Fruit fly (Drosophila melanogaster) whole organism, wandering third instar larva: ENCODE results near the gene comm.
A peak's percentile ranks its signal among the peaks of the same experiment; 100 is the strongest.

Experiments used
- Abd-B ChIP-seq: fragments of >200 bp; optimal IDR thresholded peaks from 2 replicates; lab custom pipeline; 2017; ENCODE audit warnings: missing biosample characterization, missing genetic modification characterization
- CG32264 ChIP-seq: fragments of 200-800 bp; sonication (Bioruptor generic); optimal IDR thresholded peaks from 2 replicates; lab custom pipeline; 2016; ENCODE audit warnings: missing biosample characterization, missing genetic modification characterization
- CG9705 ChIP-seq: fragments of 200-800 bp; sonication (Bioruptor generic); optimal IDR thresholded peaks from 2 replicates; lab custom pipeline; 2018; ENCODE audit warnings: missing biosample characterization, mild to moderate bottlenecking, missing genetic modification characterization
- CrebA ChIP-seq: fragments of 200-800 bp; sonication (Bioruptor generic); optimal IDR thresholded peaks from 2 replicates; lab custom pipeline; 2016; ENCODE audit warnings: missing biosample characterization, mild to moderate bottlenecking, missing genetic modification characterization, borderline replicate concordance
- Dfd ChIP-seq: fragments of >200 bp; optimal IDR thresholded peaks from 2 replicates; lab custom pipeline; 2017; ENCODE audit warnings: missing biosample characterization, missing genetic modification characterization
- Dif ChIP-seq: fragments of 200-275, 200-300 bp; sonication (Bioruptor generic); optimal IDR thresholded peaks from 2 replicates; lab custom pipeline; 2018; ENCODE audit warnings: missing biosample characterization, missing genetic modification characterization; ENCODE audit not compliant: partially characterized antibody
- GATAd ChIP-seq: sonication (Bioruptor generic); optimal IDR thresholded peaks from 2 replicates; lab custom pipeline; 2016; ENCODE audit warnings: missing biosample characterization, missing genetic modification characterization
- HLH106 ChIP-seq: fragments of 200-800 bp; optimal IDR thresholded peaks from 3 replicates; lab custom pipeline; 2019; ENCODE audit warnings: missing biosample characterization, mild to moderate bottlenecking, missing genetic modification characterization, moderate library complexity
- Hnf4 ChIP-seq: fragments of 200-800 bp; sonication (Bioruptor generic); optimal IDR thresholded peaks from 2 replicates; lab custom pipeline; 2016; ENCODE audit warnings: missing biosample characterization, mild to moderate bottlenecking, missing genetic modification characterization
- Hr78 ChIP-seq: fragments of >200 bp; optimal IDR thresholded peaks from 2 replicates; lab custom pipeline; 2017; ENCODE audit warnings: missing biosample characterization, missing genetic modification characterization
- Hr83 ChIP-seq: fragments of 200-300 bp; sonication (Bioruptor generic); optimal IDR thresholded peaks from 2 replicates; lab custom pipeline; 2016; ENCODE audit warnings: missing biosample characterization, mild to moderate bottlenecking, missing genetic modification characterization, moderate library complexity; ENCODE audit not compliant: poor library complexity, severe bottlenecking
- Jra ChIP-seq: sonication (Bioruptor generic); optimal IDR thresholded peaks from 2 replicates; lab custom pipeline; 2016; ENCODE audit warnings: missing biosample characterization, missing genetic modification characterization
- Mio ChIP-seq: sonication (Bioruptor generic); optimal IDR thresholded peaks from 2 replicates; lab custom pipeline; 2016; ENCODE audit warnings: missing biosample characterization, missing genetic modification characterization
- Myc ChIP-seq: fragments of >200 bp; optimal IDR thresholded peaks from 2 replicates; lab custom pipeline; 2017
- N ChIP-seq: fragments of >200 bp; optimal IDR thresholded peaks from 2 replicates; lab custom pipeline; 2018; ENCODE audit warnings: missing biosample characterization, missing external identifiers, missing genetic modification characterization
- OdsH ChIP-seq: fragments of 200-800 bp; sonication (Bioruptor generic); optimal IDR thresholded peaks from 2 replicates; lab custom pipeline; 2016; ENCODE audit warnings: missing biosample characterization, mild to moderate bottlenecking, missing genetic modification characterization
- Rel ChIP-seq, 2 experiments: fragments of 200-800 bp; sonication (Bioruptor generic) in 1 of 2; optimal IDR thresholded peaks; 2 replicates in 1 of 2; 3 replicates in 1 of 2; lab custom pipeline; 2016 to 2019; ENCODE audit warnings: mild to moderate bottlenecking in 2 of 2, missing biosample characterization in 2 of 2, missing genetic modification characterization in 2 of 2, moderate library complexity in 1 of 2
- Sp1 ChIP-seq: fragments of 200-800 bp; sonication (Bioruptor generic); optimal IDR thresholded peaks from 3 replicates; lab custom pipeline; 2019; ENCODE audit warnings: missing biosample characterization, mild to moderate bottlenecking, missing genetic modification characterization, moderate library complexity
- Vsx2 ChIP-seq: fragments of 200-300, 225-300 bp; sonication (Bioruptor generic); optimal IDR thresholded peaks from 2 replicates; lab custom pipeline; 2018; ENCODE audit warnings: missing biosample characterization, missing genetic modification characterization; ENCODE audit not compliant: partially characterized antibody
- br ChIP-seq: fragments of 200-800 bp; sonication (Bioruptor generic); optimal IDR thresholded peaks from 2 replicates; lab custom pipeline; 2016; ENCODE audit warnings: missing biosample characterization, missing genetic modification characterization
- brk ChIP-seq: fragments of 200-800 bp; sonication (Bioruptor generic); optimal IDR thresholded peaks from 2 replicates; lab custom pipeline; 2016; ENCODE audit warnings: missing biosample characterization, mild to moderate bottlenecking, missing genetic modification characterization
- dl ChIP-seq, 2 experiments: fragments of 175-275, 200-275 bp in 1 of 2; fragments of 200-275 bp in 1 of 2; sonication (Bioruptor generic); optimal IDR thresholded peaks; lab custom pipeline; 2018; ENCODE audit warnings: mild to moderate bottlenecking in 2 of 2, missing biosample characterization in 2 of 2, missing genetic modification characterization in 2 of 2, moderate library complexity in 2 of 2; ENCODE audit not compliant: partially characterized antibody in 2 of 2, insufficient read depth in 1 of 2
- dmrt93B ChIP-seq: fragments of 200-800 bp; sonication (Bioruptor generic); optimal IDR thresholded peaks from 2 replicates; lab custom pipeline; 2018; ENCODE audit warnings: missing biosample characterization, mild to moderate bottlenecking, missing genetic modification characterization
- dsf ChIP-seq: sonication (Bioruptor generic); optimal IDR thresholded peaks from 2 replicates; lab custom pipeline; 2016; ENCODE audit warnings: missing biosample characterization, missing genetic modification characterization, borderline replicate concordance
- ey ChIP-seq: fragments of 200-800 bp; sonication (Bioruptor generic); optimal IDR thresholded peaks from 2 replicates; lab custom pipeline; 2016; ENCODE audit warnings: missing biosample characterization, missing genetic modification characterization
- foxo ChIP-seq, 2 experiments: fragments of 200-800 bp; sonication (Bioruptor generic); optimal IDR thresholded peaks; 2 replicates in 1 of 2; 3 replicates in 1 of 2; lab custom pipeline; 2016 to 2017; ENCODE audit warnings: missing biosample characterization in 2 of 2, missing genetic modification characterization in 2 of 2
- fru ChIP-seq: fragments of 200-800 bp; sonication (Bioruptor generic); optimal IDR thresholded peaks from 3 replicates; lab custom pipeline; 2016; ENCODE audit warnings: missing biosample characterization, mild to moderate bottlenecking, missing genetic modification characterization
- h ChIP-seq: fragments of 200-800 bp; sonication (Bioruptor generic); optimal IDR thresholded peaks from 3 replicates; lab custom pipeline; 2016; ENCODE audit warnings: missing biosample characterization, mild to moderate bottlenecking, missing genetic modification characterization
- jim ChIP-seq: fragments of 175-275, 200-325 bp; sonication (Bioruptor generic); optimal IDR thresholded peaks from 2 replicates; lab custom pipeline; 2016; ENCODE audit warnings: missing biosample characterization, mild to moderate bottlenecking, missing genetic modification characterization
- lola ChIP-seq: fragments of >200 bp; optimal IDR thresholded peaks from 2 replicates; lab custom pipeline; 2017; ENCODE audit warnings: missing biosample characterization, missing genetic modification characterization
- pan ChIP-seq: fragments of >200 bp; optimal IDR thresholded peaks from 2 replicates; lab custom pipeline; 2017
- psq ChIP-seq: fragments of 200-800 bp; sonication (Bioruptor generic); optimal IDR thresholded peaks from 3 replicates; lab custom pipeline; 2017; ENCODE audit warnings: missing biosample characterization, mild to moderate bottlenecking, missing genetic modification characterization, moderate library complexity
- rgr ChIP-seq: fragments of 200-800 bp; sonication (Bioruptor generic); optimal IDR thresholded peaks from 3 replicates; lab custom pipeline; 2016; ENCODE audit warnings: missing biosample characterization, mild to moderate bottlenecking, missing genetic modification characterization
- sage ChIP-seq: fragments of 200-800 bp; sonication (Bioruptor generic); optimal IDR thresholded peaks from 2 replicates; lab custom pipeline; 2016; ENCODE audit warnings: missing biosample characterization, mild to moderate bottlenecking, missing genetic modification characterization
- sv ChIP-seq: fragments of 200-800 bp; sonication (Bioruptor generic); optimal IDR thresholded peaks from 3 replicates; lab custom pipeline; 2016; ENCODE audit warnings: missing biosample characterization, missing genetic modification characterization
- tai ChIP-seq: sonication (Bioruptor generic); optimal IDR thresholded peaks from 2 replicates; lab custom pipeline; 2016; ENCODE audit warnings: missing biosample characterization, missing genetic modification characterization
- usp ChIP-seq: fragments of >200 bp; optimal IDR thresholded peaks from 2 replicates; lab custom pipeline; 2017; ENCODE audit warnings: missing biosample characterization, missing genetic modification characterization
- woc ChIP-seq: sonication (Bioruptor generic); optimal IDR thresholded peaks from 2 replicates; lab custom pipeline; 2016; ENCODE audit warnings: missing biosample characterization, mild to moderate bottlenecking, missing genetic modification characterization

comm gene

dm6 chr3L:15729306-15730006 is 1.2 kb upstream of the comm start:
- TF ChIP-seq Abd-B (no peak), rgr (GFP tag; lab: Kevin White, UChicago) (no peak), Dfd (GFP tag; lab: Kevin White, UChicago) (no peak), Hnf4 (GFP tag; lab: Kevin White, UChicago) (no peak), lola (GFP tag; lab: Kevin White, UChicago) (no peak), jim (GFP tag; lab: Kevin White, UChicago) (no peak), OdsH (GFP tag; lab: Kevin White, UChicago) (no peak), N (GFP tag; lab: Kevin White, UChicago) (no peak), Jra (GFP tag; lab: Kevin White, UChicago) (no peak), woc (no peak), Mio (GFP tag; lab: Kevin White, UChicago) (no peak), ey (GFP tag; lab: Kevin White, UChicago) (no peak), Rel (GFP tag; optimal IDR thresholded peaks at IDR 0.05; lab: Kevin White, UChicago) (peak; percentile 19), Rel (tag; optimal IDR thresholded peaks at IDR 0.05; lab: Kevin White, UChicago) (no peak), sage (GFP tag; lab: Kevin White, UChicago) (peak; percentile 3), usp (GFP tag; lab: Kevin White, UChicago) (no peak), HLH106 (tag; lab: Kevin White, UChicago) (no peak), CG9705 (GFP tag; lab: Kevin White, UChicago) (no peak), Vsx2 (GFP tag; lab: Kevin White, UChicago) (peak; percentile 11), CG32264 (GFP tag; lab: Kevin White, UChicago) (no peak), tai (GFP tag; lab: Kevin White, UChicago) (no peak), fru (no peak), h (GFP tag; lab: Kevin White, UChicago) (no peak), brk (GFP tag; lab: Kevin White, UChicago) (no peak), psq (GFP tag; lab: Kevin White, UChicago) (no peak), Hr83 (GFP tag; lab: Kevin White, UChicago) (no peak), Dif (GFP tag; lab: Kevin White, UChicago) (peak; percentile 88), Hr78 (GFP tag; lab: Kevin White, UChicago) (no peak), GATAd (GFP tag; lab: Kevin White, UChicago) (no peak), dmrt93B (GFP tag; lab: Kevin White, UChicago) (no peak), sv (GFP tag; lab: Kevin White, UChicago) (no peak), Sp1 (GFP tag; lab: Kevin White, UChicago) (no peak), dsf (GFP tag; lab: Kevin White, UChicago) (no peak), pan (lab: Kevin White, UChicago) (no peak), foxo (GFP tag; optimal IDR thresholded peaks at IDR 0.05; lab: Kevin White, UChicago) (no peak), br (GFP tag; lab: Kevin White, UChicago) (no peak), CrebA (GFP tag; lab: Kevin White, UChicago) (peak; percentile 9), Myc (lab: Kevin White, UChicago) (no peak), dl (GFP tag; optimal IDR thresholded peaks at IDR 0.05; lab: Kevin White, UChicago; ENCODE audit: insufficient read depth in 1 of 2, partially characterized antibody in 2 of 2) (peak; percentile 62 to 66)
- TF ChIP-seq, all 38 proteins: peak for 6

DNA sequence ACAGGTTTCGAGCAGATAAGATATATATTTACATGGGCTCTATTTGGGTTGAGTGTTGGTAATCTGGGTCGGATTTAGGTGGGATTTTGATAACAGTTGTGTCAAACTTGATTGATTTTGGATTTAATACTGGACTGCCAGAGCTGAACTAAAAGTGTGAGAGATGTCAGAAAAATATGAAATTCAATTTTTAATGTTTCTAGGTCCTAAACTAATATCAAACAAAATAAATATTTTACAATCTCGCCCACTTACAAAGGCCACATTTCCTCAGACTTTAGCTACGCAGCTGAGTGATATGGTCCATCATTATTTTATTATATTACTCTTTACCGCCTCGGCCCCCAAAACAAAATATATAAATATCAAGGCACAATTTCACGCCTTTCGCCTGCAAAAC is 1.4 kb downstream of the comm start:
- no peak for TF ChIP-seq ey (GFP tag; lab: Kevin White, UChicago)
- no peak for TF ChIP-seq Sp1 (GFP tag; lab: Kevin White, UChicago)
- TF ChIP-seq lola (GFP tag; lab: Kevin White, UChicago), result no peak
- TF ChIP-seq usp (GFP tag; lab: Kevin White, UChicago), result no peak
- TF ChIP-seq CG9705 (GFP tag; lab: Kevin White, UChicago), result no peak
- no peak for TF ChIP-seq psq (GFP tag; lab: Kevin White, UChicago)
- no peak for TF ChIP-seq brk (GFP tag; lab: Kevin White, UChicago)
- TF ChIP-seq sage (GFP tag; lab: Kevin White, UChicago), result no peak
- no peak for TF ChIP-seq woc
- no peak for TF ChIP-seq Dfd (GFP tag; lab: Kevin White, UChicago)
- TF ChIP-seq GATAd (GFP tag; lab: Kevin White, UChicago), result no peak
- TF ChIP-seq CG32264 (GFP tag; lab: Kevin White, UChicago), result no peak
- no peak for TF ChIP-seq CrebA (GFP tag; lab: Kevin White, UChicago)
- TF ChIP-seq HLH106 (tag; lab: Kevin White, UChicago), result no peak
- TF ChIP-seq, all 38 proteins: peak for 0
